Worm (Caenorhabditis elegans) whole organism, L4 larva: ENCODE data around the gene nfx-1.

Experiments
- F10B5.3 ChIP-seq: sonication (generic microtip); optimal IDR thresholded peaks from 2 replicates; lab custom pipeline; 2016; ENCODE audit warnings: mild to moderate bottlenecking, missing genetic modification characterization, missing compliant biosample characterization
- F26F4.8 ChIP-seq: fragments of 200-800 bp; sonication (Bioruptor generic); conservative IDR thresholded peaks from 2 replicates; pipeline ENCODE4 v1.3.6; 2022; ENCODE audit warnings: missing genetic modification characterization, missing compliant biosample characterization
- T20F7.1 ChIP-seq: fragments of 200-800 bp; sonication (Bioruptor generic); optimal IDR thresholded peaks from 2 replicates; lab custom pipeline; 2018; ENCODE audit warnings: mild to moderate bottlenecking, missing genetic modification characterization, missing compliant biosample characterization
- Y75B8A.6 ChIP-seq: fragments of 200-800 bp; sonication (Bioruptor generic); IDR thresholded peaks from 2 replicates; pipeline ENCODE4 v1.3.6; 2022; ENCODE audit warnings: missing genetic modification reagents, missing genetic modification characterization, missing compliant biosample characterization
- arid-1 ChIP-seq: fragments of 200-800 bp; sonication (Bioruptor generic); conservative IDR thresholded peaks from 2 replicates; pipeline ENCODE4 v1.3.6; 2022; ENCODE audit warnings: missing genetic modification reagents, missing genetic modification characterization, missing compliant biosample characterization
- ceh-20 ChIP-seq: fragments of 200-800 bp; sonication (Bioruptor generic); IDR thresholded peaks from 2 replicates; pipeline ENCODE4 v1.3.6; 2022; ENCODE audit warnings: missing genetic modification reagents, missing genetic modification characterization, missing compliant biosample characterization
- ceh-44 ChIP-seq: fragments of 200-800 bp; sonication (Bioruptor generic); IDR thresholded peaks from 2 replicates; pipeline ENCODE4 v1.3.6; 2022; ENCODE audit warnings: missing genetic modification reagents, missing genetic modification characterization, missing compliant biosample characterization
- ceh-82 ChIP-seq: sonication (generic microtip); optimal IDR thresholded peaks from 2 replicates; lab custom pipeline; 2017; ENCODE audit warnings: missing biosample characterization, missing genetic modification characterization
- dmd-6 ChIP-seq: fragments of 200-800 bp; sonication (Bioruptor generic); IDR thresholded peaks from 2 replicates; pipeline ENCODE4 v1.3.6; 2022; ENCODE audit warnings: missing genetic modification reagents, missing genetic modification characterization, missing compliant biosample characterization
- dmd-8 ChIP-seq: fragments of 200-800 bp; sonication (Bioruptor generic); IDR thresholded peaks from 2 replicates; pipeline ENCODE4 v1.3.6; 2022; ENCODE audit warnings: missing genetic modification characterization, missing compliant biosample characterization
- dpl-1 ChIP-seq: fragments of 150-350 bp; optimal IDR thresholded peaks from 2 replicates; lab custom pipeline; 2014; ENCODE audit warnings: missing biosample characterization, missing genetic modification reagents, missing genetic modification characterization
- dve-1 ChIP-seq: sonication (generic microtip); optimal IDR thresholded peaks from 2 replicates; lab custom pipeline; 2017; ENCODE audit warnings: antibody characterized with exemption, mild to moderate bottlenecking, missing genetic modification characterization, missing compliant biosample characterization; ENCODE audit not compliant: insufficient read depth
- egl-27 ChIP-seq: sonication (generic microtip); optimal IDR thresholded peaks from 3 replicates; lab custom pipeline; 2017; ENCODE audit warnings: missing biosample characterization, missing genetic modification reagents, missing genetic modification characterization
- egl-43 ChIP-seq: fragments of 200-800 bp; sonication (Bioruptor generic); IDR thresholded peaks from 2 replicates; pipeline ENCODE4 v1.3.6; 2022; ENCODE audit warnings: missing genetic modification reagents, missing genetic modification characterization, missing compliant biosample characterization
- hlh-11 ChIP-seq: fragments of 200-800 bp; sonication (Bioruptor generic); optimal IDR thresholded peaks from 2 replicates; lab custom pipeline; 2018; ENCODE audit warnings: mild to moderate bottlenecking, missing genetic modification characterization, missing compliant biosample characterization
- hlh-30 ChIP-seq: sonication (generic microtip); optimal IDR thresholded peaks from 2 replicates; lab custom pipeline; 2017; ENCODE audit warnings: antibody characterized with exemption, mild to moderate bottlenecking, missing genetic modification characterization, missing compliant biosample characterization; ENCODE audit not compliant: insufficient read depth
- jun-1 ChIP-seq: fragments of 150-350 bp; optimal IDR thresholded peaks from 2 replicates; lab custom pipeline; 2014; ENCODE audit warnings: missing biosample characterization, missing genetic modification reagents, missing genetic modification characterization
- lim-7 ChIP-seq: fragments of 200-800 bp; sonication (Bioruptor generic); IDR thresholded peaks from 2 replicates; pipeline ENCODE4 v1.3.6; 2022; ENCODE audit warnings: missing genetic modification characterization, missing compliant biosample characterization
- lin-1 ChIP-seq: fragments of 200-800 bp; sonication (Bioruptor generic); IDR thresholded peaks from 2 replicates; pipeline ENCODE4 v1.3.6; 2022; ENCODE audit warnings: missing genetic modification reagents, missing genetic modification characterization, missing compliant biosample characterization
- lin-15B ChIP-seq: fragments of 150-350 bp; sonication (generic microtip); optimal IDR thresholded peaks from 3 replicates; lab custom pipeline; 2014; ENCODE audit warnings: missing biosample characterization, missing genetic modification characterization
- lin-38 ChIP-seq: fragments of 200-800 bp; sonication (Bioruptor generic); IDR thresholded peaks from 2 replicates; pipeline ENCODE4 v1.3.6; 2022; ENCODE audit warnings: missing genetic modification reagents, missing genetic modification characterization, missing compliant biosample characterization
- lsy-2 ChIP-seq, 2 experiments: fragments of 150-350 bp in 1 of 2; sonication (generic microtip) in 1 of 2; optimal IDR thresholded peaks; 2 replicates each; lab custom pipeline; 2014 to 2017; ENCODE audit warnings: missing biosample characterization in 2 of 2, missing genetic modification characterization in 2 of 2
- madf-5 ChIP-seq, 2 experiments: fragments of 200-800 bp; sonication (Bioruptor generic); IDR thresholded peaks; 2 replicates each; pipeline ENCODE4 v1.3.6; 2022; ENCODE audit warnings: missing compliant biosample characterization in 2 of 2, missing genetic modification characterization in 2 of 2
- mdl-1 ChIP-seq, 2 experiments: fragments of 150-350 bp in 1 of 2; sonication (generic microtip) in 1 of 2; optimal IDR thresholded peaks; 2 replicates each; lab custom pipeline; 2014 to 2017; ENCODE audit warnings: missing biosample characterization in 2 of 2, missing genetic modification characterization in 2 of 2
- mdt-29 ChIP-seq: fragments of 200-800 bp; sonication (Bioruptor generic); IDR thresholded peaks from 2 replicates; pipeline ENCODE4 v1.3.6; 2022; ENCODE audit warnings: missing genetic modification reagents, missing genetic modification characterization, missing compliant biosample characterization
- mep-1 ChIP-seq: fragments of 150-350 bp; sonication (generic microtip); optimal IDR thresholded peaks from 3 replicates; lab custom pipeline; 2014; ENCODE audit warnings: missing biosample characterization, missing genetic modification characterization
- mes-2 ChIP-seq: sonication (generic microtip); optimal IDR thresholded peaks from 2 replicates; lab custom pipeline; 2016; ENCODE audit warnings: missing genotype, mild to moderate bottlenecking, missing genetic modification characterization, missing compliant biosample characterization; ENCODE audit not compliant: poor library complexity, severe bottlenecking
- mxl-2 ChIP-seq: fragments of 200-800 bp; sonication (Bioruptor generic); conservative IDR thresholded peaks from 2 replicates; pipeline ENCODE4 v1.3.6; 2022; ENCODE audit warnings: missing genetic modification reagents, missing genetic modification characterization, missing compliant biosample characterization
- mxl-3 ChIP-seq: fragments of 200-800 bp; sonication (Bioruptor generic); optimal IDR thresholded peaks from 2 replicates; lab custom pipeline; 2018; ENCODE audit warnings: mild to moderate bottlenecking, missing genetic modification characterization, missing compliant biosample characterization
- nhr-102 ChIP-seq: sonication (generic microtip); optimal IDR thresholded peaks from 2 replicates; lab custom pipeline; 2016; ENCODE audit warnings: mild to moderate bottlenecking, missing genetic modification characterization, moderate library complexity, missing compliant biosample characterization
- nhr-237 ChIP-seq: sonication (generic microtip); optimal IDR thresholded peaks from 2 replicates; lab custom pipeline; 2017; ENCODE audit warnings: missing biosample characterization, missing genetic modification characterization
- nhr-28 ChIP-seq: fragments of 150-350 bp; optimal IDR thresholded peaks from 2 replicates; lab custom pipeline; 2014; ENCODE audit warnings: missing biosample characterization, missing genetic modification characterization
- nhr-76 ChIP-seq: fragments of 150-350 bp; optimal IDR thresholded peaks from 2 replicates; lab custom pipeline; 2014; ENCODE audit warnings: missing biosample characterization, missing genetic modification characterization
- nhr-77 ChIP-seq: fragments of 150-350 bp; optimal IDR thresholded peaks from 2 replicates; lab custom pipeline; 2014; ENCODE audit warnings: missing biosample characterization, missing genetic modification characterization
- pha-4 ChIP-seq, 2 experiments: fragments of 150-350 bp in 1 of 2; fragments of 200-800 bp in 1 of 2; sonication (Bioruptor generic) in 1 of 2; IDR thresholded peaks in 1 of 2; optimal IDR thresholded peaks in 1 of 2; 2 replicates each; pipeline versions ENCODE4 v1.3.6 to Lab custom; 2014 to 2022; ENCODE audit warnings: missing genetic modification characterization in 2 of 2, missing genetic modification reagents in 2 of 2, missing biosample characterization in 1 of 2, missing compliant biosample characterization in 1 of 2
- php-3 ChIP-seq: fragments of 200-800 bp; sonication (Bioruptor generic); IDR thresholded peaks from 2 replicates; pipeline ENCODE4 v1.3.6; 2022; ENCODE audit warnings: missing genetic modification reagents, missing genetic modification characterization, missing compliant biosample characterization
- snpc-1.2 ChIP-seq: fragments of 200-800 bp; sonication (Bioruptor generic); IDR thresholded peaks from 2 replicates; pipeline ENCODE4 v1.3.6; 2022; ENCODE audit warnings: missing genetic modification reagents, missing genetic modification characterization, missing compliant biosample characterization
- snpc-4 ChIP-seq: fragments of 150-350 bp; optimal IDR thresholded peaks from 2 replicates; lab custom pipeline; 2014; ENCODE audit warnings: missing biosample characterization, missing genetic modification characterization
- spr-1 ChIP-seq: sonication (generic microtip); optimal IDR thresholded peaks from 2 replicates; lab custom pipeline; 2016; ENCODE audit warnings: mild to moderate bottlenecking, missing genetic modification characterization, missing compliant biosample characterization
- tag-97 ChIP-seq: fragments of 200-800 bp; sonication (Bioruptor generic); IDR thresholded peaks from 2 replicates; pipeline ENCODE4 v1.3.6; 2022; ENCODE audit warnings: missing genetic modification characterization, missing compliant biosample characterization
- unc-130 ChIP-seq: sonication (generic microtip); optimal IDR thresholded peaks from 2 replicates; lab custom pipeline; 2016; ENCODE audit warnings: missing genetic modification reagents, missing genetic modification characterization, missing compliant biosample characterization
- unc-62 ChIP-seq, 3 experiments: fragments of 150-350 bp in 1 of 3; sonication (generic microtip); optimal IDR thresholded peaks in 2 of 3; peaks in 1 of 3; 1 replicate in 1 of 3; 2 replicates in 2 of 3; lab custom pipeline; 2014 to 2017; ENCODE audit warnings: missing biosample characterization in 3 of 3, missing genetic modification characterization in 3 of 3, missing genetic modification reagents in 3 of 3, missing genotype in 1 of 3
- vab-7 ChIP-seq: fragments of 200-800 bp; sonication (Bioruptor generic); IDR thresholded peaks from 2 replicates; pipeline ENCODE4 v1.3.6; 2022; ENCODE audit warnings: missing genetic modification reagents, missing genetic modification characterization, missing compliant biosample characterization
- zag-1 ChIP-seq: fragments of 150-350 bp; optimal IDR thresholded peaks from 2 replicates; lab custom pipeline; 2014; ENCODE audit warnings: missing biosample characterization, missing genetic modification characterization
- zfp-2 ChIP-seq: sonication (generic microtip); optimal IDR thresholded peaks from 2 replicates; lab custom pipeline; 2016; ENCODE audit warnings: mild to moderate bottlenecking, missing genetic modification characterization, missing compliant biosample characterization
- zfp-3 ChIP-seq: fragments of 200-800 bp; sonication (Bioruptor generic); conservative IDR thresholded peaks from 2 replicates; pipeline ENCODE4 v1.3.6; 2022; ENCODE audit warnings: missing genetic modification reagents, missing genetic modification characterization, missing compliant biosample characterization

nfx-1 gene

ce11 chrIII:6421973-6422511 is 46.9 kb downstream of the nfx-1 start (continued):
- TF ChIP-seq mxl-2 (GFP tag; lab: Robert Waterston, UW) (no peak), snpc-4 (tag; lab: Kevin White, UChicago) (no peak), lin-1 (GFP tag; lab: Robert Waterston, UW) (0 out of 2 replicates have a peak, but pooled peaks have one; percentile 15), F10B5.3 (tag; lab: Kevin White, UChicago) (no peak), jun-1 (no peak), nhr-102 (tag; lab: Kevin White, UChicago) (peak; percentile 18), egl-43 (no peak), mes-2 (peak; percentile 4), lin-38 (no peak), spr-1 (tag; lab: Kevin White, UChicago) (no peak), tag-97 (GFP tag; lab: Robert Waterston, UW) (no peak), arid-1 (GFP tag; lab: Robert Waterston, UW) (no peak), unc-62 (GFP tag; optimal IDR thresholded peaks at IDR 0.05 in 1 of 2; lab: Kevin White, UChicago) (peak in 1 of 2 experiments; percentile 83), unc-62 (tag; optimal IDR thresholded peaks at IDR 0.05; lab: Kevin White, UChicago) (no peak), dpl-1 (GFP tag; lab: Kevin White, UChicago) (no peak), Y75B8A.6 (GFP tag; lab: Robert Waterston, UW) (peak; percentile 32; the same call in 1 of the 2 replicates), hlh-11 (tag; lab: Kevin White, UChicago) (peak; percentile 82), nhr-76 (tag; lab: Kevin White, UChicago) (no peak), madf-5 (GFP tag; IDR thresholded peaks at IDR 0.05; lab: Robert Waterston, UW) (no peak), ceh-20 (GFP tag; lab: Robert Waterston, UW) (peak; percentile 31; the same call in 1 of the 2 replicates), vab-7 (GFP tag; lab: Robert Waterston, UW) (no peak), F26F4.8 (no peak), dmd-8 (GFP tag; lab: Robert Waterston, UW) (no peak), ceh-44 (GFP tag; lab: Robert Waterston, UW) (no peak), lin-15B (no peak)

- TF ChIP-seq mdt-29 (GFP tag; lab: Robert Waterston, UW) (0 out of 2 replicates have a peak, but pooled peaks have one; percentile 24), dmd-6 (peak; percentile 73), snpc-1.2 (GFP tag; lab: Robert Waterston, UW) (no peak), unc-130 (no peak), mdl-1 (tag; optimal IDR thresholded peaks at IDR 0.05; lab: Kevin White, UChicago) (peak in 1 of 2 experiments; percentile 30), lsy-2 (tag; optimal IDR thresholded peaks at IDR 0.05; lab: Kevin White, UChicago) (no peak), egl-27 (tag; lab: Kevin White, UChicago) (no peak), dve-1 (tag; lab: Kevin White, UChicago) (peak; percentile 59), unc-62 (GFP tag; optimal IDR thresholded peaks at IDR 0.05 in 1 of 2; lab: Kevin White, UChicago) (peak in 1 of 2 experiments; percentile 94), unc-62 (tag; optimal IDR thresholded peaks at IDR 0.05; lab: Kevin White, UChicago) (no peak), ceh-20 (GFP tag; lab: Robert Waterston, UW) (0 out of 2 replicates have a peak, but pooled peaks have one; percentile 24), lim-7 (GFP tag; lab: Robert Waterston, UW) (no peak), nhr-77 (tag; lab: Kevin White, UChicago) (peak; percentile 4), snpc-4 (tag; lab: Kevin White, UChicago) (no peak), zfp-3 (GFP tag; lab: Robert Waterston, UW) (no peak), hlh-11 (tag; lab: Kevin White, UChicago) (peak; percentile 40), mxl-3 (GFP tag; lab: Kevin White, UChicago) (peak; percentile 71), zfp-2 (tag; lab: Kevin White, UChicago) (no peak), mep-1 (peak; percentile 5), pha-4 (GFP tag; IDR thresholded peaks at IDR 0.05; lab: Robert Waterston, UW) (no peak), pha-4 (tag; optimal IDR thresholded peaks at IDR 0.05; lab: Kevin White, UChicago) (no peak), nhr-28 (tag; lab: Kevin White, UChicago) (peak; percentile 73), T20F7.1 (GFP tag; lab: Kevin White, UChicago) (peak; percentile 59), hlh-30 (tag; lab: Kevin White, UChicago) (peak; percentile 86), php-3 (GFP tag; lab: Robert Waterston, UW) (peak; percentile 19; the same call in 1 of the 2 replicates), ceh-82 (no peak), zag-1 (tag; lab: Kevin White, UChicago) (no peak), nhr-237 (no peak)
These were observed 47.5 kb downstream of the nfx-1 start for ce11 chrIII:6422721-6423120.
